Worm (Caenorhabditis elegans) whole organism, L4 larva: ENCODE results near the gene gfi-1.

Experiments used
- F10B5.3 ChIP-seq: sonication (generic microtip); optimal IDR thresholded peaks from 2 replicates; lab custom pipeline; 2016; ENCODE audit warnings: mild to moderate bottlenecking, missing genetic modification characterization, missing compliant biosample characterization
- F26F4.8 ChIP-seq: fragments of 200-800 bp; sonication (Bioruptor generic); conservative IDR thresholded peaks from 2 replicates; pipeline ENCODE4 v1.3.6; 2022; ENCODE audit warnings: missing genetic modification characterization, missing compliant biosample characterization
- F37D6.2 ChIP-seq: sonication (generic microtip); optimal IDR thresholded peaks from 2 replicates; lab custom pipeline; 2016; ENCODE audit warnings: mild to moderate bottlenecking, missing genetic modification characterization, missing compliant biosample characterization
- F44E2.7 ChIP-seq: fragments of 200-800 bp; sonication (Bioruptor generic); IDR thresholded peaks from 2 replicates; pipeline ENCODE4 v2.1.2; 2022; ENCODE audit warnings: missing genetic modification characterization, missing compliant biosample characterization
- R02D3.7 ChIP-seq: fragments of 150-350 bp; sonication (generic microtip); optimal IDR thresholded peaks from 3 replicates; lab custom pipeline; 2014; ENCODE audit warnings: missing biosample characterization, missing genetic modification characterization
- T20F7.1 ChIP-seq: fragments of 200-800 bp; sonication (Bioruptor generic); optimal IDR thresholded peaks from 2 replicates; lab custom pipeline; 2018; ENCODE audit warnings: mild to moderate bottlenecking, missing genetic modification characterization, missing compliant biosample characterization
- Y48G9A.11 ChIP-seq: fragments of 200-800 bp; sonication (Bioruptor generic); IDR thresholded peaks from 2 replicates; pipeline ENCODE4 v1.3.6; 2022; ENCODE audit warnings: missing genetic modification reagents, missing genetic modification characterization, missing compliant biosample characterization
- ZK546.5 ChIP-seq, 2 experiments: sonication (generic microtip); optimal IDR thresholded peaks; 2 replicates each; lab custom pipeline; 2017; ENCODE audit warnings: missing biosample characterization in 2 of 2, missing genetic modification characterization in 2 of 2
- aly-2 ChIP-seq: sonication (generic microtip); optimal IDR thresholded peaks from 2 replicates; lab custom pipeline; 2018; ENCODE audit warnings: missing biosample characterization, missing genetic modification characterization
- attf-4 ChIP-seq: sonication (generic microtip); optimal IDR thresholded peaks from 3 replicates; lab custom pipeline; 2017; ENCODE audit warnings: missing biosample characterization, missing genetic modification characterization
- ceh-20 ChIP-seq: fragments of 200-800 bp; sonication (Bioruptor generic); IDR thresholded peaks from 2 replicates; pipeline ENCODE4 v1.3.6; 2022; ENCODE audit warnings: missing genetic modification reagents, missing genetic modification characterization, missing compliant biosample characterization
- ceh-32 ChIP-seq: sonication (generic microtip); optimal IDR thresholded peaks from 2 replicates; lab custom pipeline; 2016; ENCODE audit warnings: mild to moderate bottlenecking, missing genetic modification characterization, missing compliant biosample characterization; ENCODE audit not compliant: poor library complexity
- ceh-44 ChIP-seq: fragments of 200-800 bp; sonication (Bioruptor generic); IDR thresholded peaks from 2 replicates; pipeline ENCODE4 v1.3.6; 2022; ENCODE audit warnings: missing genetic modification reagents, missing genetic modification characterization, missing compliant biosample characterization
- cey-2 ChIP-seq: sonication (generic microtip); optimal IDR thresholded peaks from 3 replicates; lab custom pipeline; 2017; ENCODE audit warnings: missing genetic modification characterization, mild to moderate bottlenecking, missing compliant biosample characterization, antibody characterized with exemption, borderline replicate concordance; ENCODE audit not compliant: insufficient read depth
- daf-16 ChIP-seq, 3 experiments: sonication (generic microtip); optimal IDR thresholded peaks; 2 replicates each; lab custom pipeline; 2016 to 2017; ENCODE audit warnings: missing genetic modification characterization in 3 of 3, missing genetic modification reagents in 3 of 3, mild to moderate bottlenecking in 2 of 3, missing compliant biosample characterization in 2 of 3, missing biosample characterization in 1 of 3, moderate library complexity in 1 of 3
- daf-19 ChIP-seq: fragments of 200-800 bp; sonication (Bioruptor generic); conservative IDR thresholded peaks from 2 replicates; pipeline ENCODE4 v1.3.6; 2022; ENCODE audit warnings: missing genetic modification characterization, missing compliant biosample characterization
- dmd-6 ChIP-seq: fragments of 200-800 bp; sonication (Bioruptor generic); IDR thresholded peaks from 2 replicates; pipeline ENCODE4 v1.3.6; 2022; ENCODE audit warnings: missing genetic modification reagents, missing genetic modification characterization, missing compliant biosample characterization
- dpl-1 ChIP-seq: fragments of 150-350 bp; optimal IDR thresholded peaks from 2 replicates; lab custom pipeline; 2014; ENCODE audit warnings: missing biosample characterization, missing genetic modification reagents, missing genetic modification characterization
- duxl-1 ChIP-seq: sonication (generic microtip); optimal IDR thresholded peaks from 2 replicates; lab custom pipeline; 2016; ENCODE audit warnings: mild to moderate bottlenecking, missing genetic modification characterization, moderate library complexity, missing compliant biosample characterization; ENCODE audit not compliant: poor library complexity
- dve-1 ChIP-seq: sonication (generic microtip); optimal IDR thresholded peaks from 2 replicates; lab custom pipeline; 2017; ENCODE audit warnings: antibody characterized with exemption, mild to moderate bottlenecking, missing genetic modification characterization, missing compliant biosample characterization; ENCODE audit not compliant: insufficient read depth
- egl-43 ChIP-seq: fragments of 200-800 bp; sonication (Bioruptor generic); IDR thresholded peaks from 2 replicates; pipeline ENCODE4 v1.3.6; 2022; ENCODE audit warnings: missing genetic modification reagents, missing genetic modification characterization, missing compliant biosample characterization
- fos-1 ChIP-seq: fragments of 150-350 bp; optimal IDR thresholded peaks from 2 replicates; lab custom pipeline; 2014; ENCODE audit warnings: missing biosample characterization, missing genetic modification characterization
- hlh-11 ChIP-seq: fragments of 200-800 bp; sonication (Bioruptor generic); optimal IDR thresholded peaks from 2 replicates; lab custom pipeline; 2018; ENCODE audit warnings: mild to moderate bottlenecking, missing genetic modification characterization, missing compliant biosample characterization
- jun-1 ChIP-seq: fragments of 150-350 bp; optimal IDR thresholded peaks from 2 replicates; lab custom pipeline; 2014; ENCODE audit warnings: missing biosample characterization, missing genetic modification reagents, missing genetic modification characterization
- lim-7 ChIP-seq: fragments of 200-800 bp; sonication (Bioruptor generic); IDR thresholded peaks from 2 replicates; pipeline ENCODE4 v1.3.6; 2022; ENCODE audit warnings: missing genetic modification characterization, missing compliant biosample characterization
- lin-1 ChIP-seq: fragments of 200-800 bp; sonication (Bioruptor generic); IDR thresholded peaks from 2 replicates; pipeline ENCODE4 v1.3.6; 2022; ENCODE audit warnings: missing genetic modification reagents, missing genetic modification characterization, missing compliant biosample characterization
- lin-13 ChIP-seq: fragments of 150-350 bp; optimal IDR thresholded peaks from 2 replicates; lab custom pipeline; 2014; ENCODE audit warnings: missing biosample characterization, missing genetic modification reagents, missing genetic modification characterization
- lin-39 ChIP-seq: fragments of 150-350 bp; optimal IDR thresholded peaks from 2 replicates; lab custom pipeline; 2014; ENCODE audit warnings: missing biosample characterization, missing genetic modification reagents, missing genetic modification characterization
- madf-5 ChIP-seq, 2 experiments: fragments of 200-800 bp; sonication (Bioruptor generic); IDR thresholded peaks; 2 replicates each; pipeline ENCODE4 v1.3.6; 2022; ENCODE audit warnings: missing compliant biosample characterization in 2 of 2, missing genetic modification characterization in 2 of 2
- mdl-1 ChIP-seq, 2 experiments: fragments of 150-350 bp in 1 of 2; sonication (generic microtip) in 1 of 2; optimal IDR thresholded peaks; 2 replicates each; lab custom pipeline; 2014 to 2017; ENCODE audit warnings: missing biosample characterization in 2 of 2, missing genetic modification characterization in 2 of 2
- mep-1 ChIP-seq: fragments of 150-350 bp; sonication (generic microtip); optimal IDR thresholded peaks from 3 replicates; lab custom pipeline; 2014; ENCODE audit warnings: missing biosample characterization, missing genetic modification characterization
- mxl-2 ChIP-seq: fragments of 200-800 bp; sonication (Bioruptor generic); conservative IDR thresholded peaks from 2 replicates; pipeline ENCODE4 v1.3.6; 2022; ENCODE audit warnings: missing genetic modification reagents, missing genetic modification characterization, missing compliant biosample characterization
- mxl-3 ChIP-seq: fragments of 200-800 bp; sonication (Bioruptor generic); optimal IDR thresholded peaks from 2 replicates; lab custom pipeline; 2018; ENCODE audit warnings: mild to moderate bottlenecking, missing genetic modification characterization, missing compliant biosample characterization
- nhr-102 ChIP-seq: sonication (generic microtip); optimal IDR thresholded peaks from 2 replicates; lab custom pipeline; 2016; ENCODE audit warnings: mild to moderate bottlenecking, missing genetic modification characterization, moderate library complexity, missing compliant biosample characterization
- nhr-111 ChIP-seq: fragments of 200-800 bp; sonication (Bioruptor generic); optimal IDR thresholded peaks from 2 replicates; lab custom pipeline; 2018; ENCODE audit warnings: mild to moderate bottlenecking, missing genetic modification characterization, missing compliant biosample characterization
- nhr-28 ChIP-seq: fragments of 150-350 bp; optimal IDR thresholded peaks from 2 replicates; lab custom pipeline; 2014; ENCODE audit warnings: missing biosample characterization, missing genetic modification characterization
- nhr-41 ChIP-seq: fragments of 200-800 bp; sonication (Bioruptor generic); IDR thresholded peaks from 2 replicates; pipeline ENCODE4 v1.3.6; 2022; ENCODE audit warnings: missing genetic modification reagents, missing genetic modification characterization, missing compliant biosample characterization
- nhr-42 ChIP-seq: fragments of 200-800 bp; sonication (Bioruptor generic); IDR thresholded peaks from 2 replicates; pipeline ENCODE4 v1.3.6; 2022; ENCODE audit warnings: missing genetic modification characterization, missing compliant biosample characterization
- nhr-48 ChIP-seq: sonication (generic microtip); optimal IDR thresholded peaks from 2 replicates; lab custom pipeline; 2016; ENCODE audit warnings: mild to moderate bottlenecking, missing genetic modification characterization, missing compliant biosample characterization
- nhr-77 ChIP-seq: fragments of 150-350 bp; optimal IDR thresholded peaks from 2 replicates; lab custom pipeline; 2014; ENCODE audit warnings: missing biosample characterization, missing genetic modification characterization
- php-3 ChIP-seq: fragments of 200-800 bp; sonication (Bioruptor generic); IDR thresholded peaks from 2 replicates; pipeline ENCODE4 v1.3.6; 2022; ENCODE audit warnings: missing genetic modification reagents, missing genetic modification characterization, missing compliant biosample characterization
- pqm-1 ChIP-seq: sonication (generic microtip); optimal IDR thresholded peaks from 2 replicates; lab custom pipeline; 2017; ENCODE audit warnings: missing biosample characterization, missing genetic modification characterization
- set-16 ChIP-seq: fragments of 200-800 bp; sonication (Bioruptor generic); IDR thresholded peaks from 2 replicates; pipeline ENCODE4 v1.3.6; 2022; ENCODE audit warnings: missing genetic modification reagents, missing genetic modification characterization, missing compliant biosample characterization
- skn-1 ChIP-seq: fragments of 150-350 bp; optimal IDR thresholded peaks from 2 replicates; lab custom pipeline; 2014; ENCODE audit warnings: missing biosample characterization, missing genetic modification characterization
- snpc-1.2 ChIP-seq: fragments of 200-800 bp; sonication (Bioruptor generic); IDR thresholded peaks from 2 replicates; pipeline ENCODE4 v1.3.6; 2022; ENCODE audit warnings: missing genetic modification reagents, missing genetic modification characterization, missing compliant biosample characterization
- tag-97 ChIP-seq: fragments of 200-800 bp; sonication (Bioruptor generic); IDR thresholded peaks from 2 replicates; pipeline ENCODE4 v1.3.6; 2022; ENCODE audit warnings: missing genetic modification characterization, missing compliant biosample characterization
- tra-1 ChIP-seq: fragments of 200-800 bp; sonication (Bioruptor generic); IDR thresholded peaks from 2 replicates; pipeline ENCODE4 v1.3.6; 2022; ENCODE audit warnings: missing genetic modification reagents, missing genetic modification characterization, missing compliant biosample characterization
- zip-11 ChIP-seq: fragments of 200-800 bp; sonication (Bioruptor generic); IDR thresholded peaks from 2 replicates; pipeline ENCODE4 v1.3.6; 2022; ENCODE audit warnings: missing genetic modification characterization, missing compliant biosample characterization
- ztf-7 ChIP-seq: fragments of 150-350 bp; optimal IDR thresholded peaks from 2 replicates; lab custom pipeline; 2014; ENCODE audit warnings: missing biosample characterization, missing genetic modification characterization

The gfi-1 gene

ce11 chrV:6413057-6413456 is 13.3 kb upstream of the gfi-1 start:
- TF ChIP-seq hlh-11 (tag; lab: Kevin White, UChicago) (peak; percentile 85), T20F7.1 (GFP tag; lab: Kevin White, UChicago) (peak; percentile 35), ceh-44 (GFP tag; lab: Robert Waterston, UW) (no peak), lin-13 (GFP tag; lab: Kevin White, UChicago) (no peak), php-3 (peak; percentile 70; the same call in 1 of the 2 replicates), dmd-6 (peak; percentile 90), pqm-1 (tag; lab: Kevin White, UChicago) (peak; percentile 97), nhr-28 (tag; lab: Kevin White, UChicago) (peak; percentile 87), duxl-1 (tag; lab: Kevin White, UChicago) (no peak), mdl-1 (tag; optimal IDR thresholded peaks at IDR 0.05; lab: Kevin White, UChicago) (peak in 1 of 2 experiments; percentile 46), lin-1 (GFP tag; lab: Robert Waterston, UW) (peak; percentile 78), lim-7 (GFP tag; lab: Robert Waterston, UW) (no peak), nhr-48 (peak; percentile 71), nhr-41 (GFP tag; lab: Robert Waterston, UW) (no peak), madf-5 (GFP tag; IDR thresholded peaks at IDR 0.05; lab: Robert Waterston, UW) (no peak), tra-1 (GFP tag; lab: Robert Waterston, UW) (peak; percentile 80; the same call in 1 of the 2 replicates), dve-1 (tag; lab: Kevin White, UChicago) (peak; percentile 86), daf-16 (GFP tag; optimal IDR thresholded peaks at IDR 0.05; lab: Kevin White, UChicago) (peak in 1 of 2 experiments; percentile 41), daf-16 (tag; optimal IDR thresholded peaks at IDR 0.05; lab: Kevin White, UChicago) (peak; percentile 52), nhr-102 (tag; lab: Kevin White, UChicago) (peak; percentile 72), mep-1 (peak; percentile 30), mxl-3 (peak; percentile 57)
- TF ChIP-seq, all 104 proteins: peak for 15

ce11 chrV:6411161-6411560 is 11.4 kb upstream of the gfi-1 start:
- TF ChIP-seq jun-1 (tag; lab: Kevin White, UChicago), result no peak
- TF ChIP-seq lin-13 (GFP tag; lab: Kevin White, UChicago), result no peak
- peak; percentile 17 for TF ChIP-seq mxl-3
- no peak for TF ChIP-seq F37D6.2
- TF ChIP-seq egl-43, result no peak
- no peak for TF ChIP-seq Y48G9A.11 (GFP tag; lab: Robert Waterston, UW)
- TF ChIP-seq skn-1 (tag; lab: Kevin White, UChicago), result no peak
- TF ChIP-seq snpc-1.2, result no peak
- TF ChIP-seq mdl-1 (tag; optimal IDR thresholded peaks at IDR 0.05; lab: Kevin White, UChicago), result peak in 1 of 2 experiments; percentile 75
- TF ChIP-seq nhr-111 (GFP tag; lab: Kevin White, UChicago), result no peak
- no peak for TF ChIP-seq aly-2 (tag; lab: Kevin White, UChicago)
- TF ChIP-seq dve-1 (tag; lab: Kevin White, UChicago), result peak; percentile 74
- TF ChIP-seq nhr-77, result peak; percentile 54
- TF ChIP-seq F10B5.3 (tag; lab: Kevin White, UChicago), result no peak
- TF ChIP-seq cey-2 (tag; lab: Kevin White, UChicago), result no peak
- TF ChIP-seq ztf-7, result no peak
- no peak for TF ChIP-seq zip-11 (GFP tag; lab: Robert Waterston, UW)
- no peak for TF ChIP-seq ZK546.5 (tag; optimal IDR thresholded peaks at IDR 0.05; lab: Kevin White, UChicago)
- no peak for TF ChIP-seq set-16 (GFP tag; lab: Robert Waterston, UW)
- TF ChIP-seq ceh-20, result peak; percentile 68
- TF ChIP-seq T20F7.1 (GFP tag; lab: Kevin White, UChicago), result peak; percentile 31
- TF ChIP-seq F44E2.7 (GFP tag; lab: Robert Waterston, UW), result no peak
- TF ChIP-seq lin-1 (GFP tag; lab: Robert Waterston, UW), result 0 out of 2 replicates have a peak, but pooled peaks have one; percentile 11
- TF ChIP-seq lin-39 (tag; lab: Kevin White, UChicago), result no peak
- TF ChIP-seq F26F4.8 (GFP tag; lab: Robert Waterston, UW), result no peak
- no peak for TF ChIP-seq tag-97 (GFP tag; lab: Robert Waterston, UW)
- no peak for TF ChIP-seq dpl-1
- TF ChIP-seq ceh-32 (tag; lab: Kevin White, UChicago), result no peak
- TF ChIP-seq mxl-2 (GFP tag; lab: Robert Waterston, UW), result no peak
- TF ChIP-seq attf-4, result no peak
- TF ChIP-seq fos-1 (tag; lab: Kevin White, UChicago), result no peak
- TF ChIP-seq nhr-42 (GFP tag; lab: Robert Waterston, UW), result no peak
- no peak for TF ChIP-seq R02D3.7
- TF ChIP-seq daf-19 (GFP tag; lab: Robert Waterston, UW), result no peak
- TF ChIP-seq nhr-48, result peak; percentile 37
